Worm (Caenorhabditis elegans) whole organism, L3 larva: ENCODE measurements around the gene srlf-36.

Source experiments
- R02D3.7 ChIP-seq: fragments of 150-350 bp; optimal IDR thresholded peaks from 2 replicates; lab custom pipeline; 2014; ENCODE audit warnings: missing biosample characterization, missing genetic modification characterization
- ZK546.5 ChIP-seq: sonication (generic microtip); optimal IDR thresholded peaks from 2 replicates; lab custom pipeline; 2017; ENCODE audit warnings: missing biosample characterization, missing genetic modification characterization
- aly-2 ChIP-seq: fragments of 150-350 bp; optimal IDR thresholded peaks from 2 replicates; lab custom pipeline; 2014; ENCODE audit warnings: missing biosample characterization, missing genetic modification characterization
- ama-1 ChIP-seq: fragments of 150-350 bp; optimal IDR thresholded peaks from 2 replicates; lab custom pipeline; 2018
- ceh-16 ChIP-seq: sonication (generic microtip); optimal IDR thresholded peaks from 2 replicates; lab custom pipeline; 2017; ENCODE audit warnings: missing biosample characterization, missing genetic modification characterization
- ceh-82 ChIP-seq: fragments of 150-350 bp; optimal IDR thresholded peaks from 2 replicates; lab custom pipeline; 2014; ENCODE audit warnings: missing biosample characterization, missing genetic modification characterization
- ceh-9 ChIP-seq: sonication (generic microtip); optimal IDR thresholded peaks from 2 replicates; lab custom pipeline; 2018; ENCODE audit warnings: missing biosample characterization, missing genetic modification characterization
- egl-27 ChIP-seq: sonication (generic microtip); optimal IDR thresholded peaks from 4 replicates; lab custom pipeline; 2017; ENCODE audit warnings: missing biosample characterization, missing genetic modification reagents, missing genetic modification characterization
- egl-5 ChIP-seq: fragments of 150-350 bp; optimal IDR thresholded peaks from 2 replicates; lab custom pipeline; 2017; ENCODE audit warnings: missing biosample characterization, missing genetic modification reagents, missing genetic modification characterization, inconsistent platforms
- elt-1 ChIP-seq: fragments of 150-350 bp; optimal IDR thresholded peaks from 2 replicates; lab custom pipeline; 2014; ENCODE audit warnings: missing biosample characterization, missing genetic modification characterization
- elt-2 ChIP-seq: sonication (generic microtip); optimal IDR thresholded peaks from 2 replicates; lab custom pipeline; 2016; ENCODE audit warnings: missing genetic modification reagents, mild to moderate bottlenecking, missing genetic modification characterization, missing compliant biosample characterization
- elt-3 ChIP-seq, 3 experiments: fragments of 150-350 bp in 1 of 3; sonication (generic microtip) in 2 of 3; optimal IDR thresholded peaks; 2 replicates in 2 of 3; 4 replicates in 1 of 3; lab custom pipeline; 2014 to 2017; ENCODE audit warnings: missing biosample characterization in 3 of 3, missing genetic modification characterization in 3 of 3
- eor-1 ChIP-seq, 2 experiments: fragments of 150-350 bp; optimal IDR thresholded peaks; 2 replicates each; lab custom pipeline; 2014 to 2018; ENCODE audit warnings: missing biosample characterization in 2 of 2, missing genetic modification characterization in 2 of 2
- fkh-10 ChIP-seq: sonication (generic microtip); optimal IDR thresholded peaks from 2 replicates; lab custom pipeline; 2017; ENCODE audit warnings: missing biosample characterization, missing genetic modification reagents, missing genetic modification characterization
- fkh-2 ChIP-seq: fragments of 150-350 bp; optimal IDR thresholded peaks from 2 replicates; lab custom pipeline; 2014; ENCODE audit warnings: missing biosample characterization, missing genetic modification reagents, missing genetic modification characterization
- hmg-11 ChIP-seq: sonication (generic microtip); optimal IDR thresholded peaks from 2 replicates; lab custom pipeline; 2016; ENCODE audit warnings: missing genetic modification characterization, missing compliant biosample characterization
- jun-1 ChIP-seq: fragments of 150-350 bp; optimal IDR thresholded peaks from 2 replicates; lab custom pipeline; 2014; ENCODE audit warnings: missing biosample characterization, missing genetic modification reagents, missing genetic modification characterization
- lin-15B ChIP-seq: fragments of 150-350 bp; optimal IDR thresholded peaks from 2 replicates; lab custom pipeline; 2014; ENCODE audit warnings: missing biosample characterization, missing genetic modification characterization
- lin-39 ChIP-seq: fragments of 150-350 bp; optimal IDR thresholded peaks from 2 replicates; lab custom pipeline; 2018; ENCODE audit warnings: missing biosample characterization, missing genetic modification reagents, missing genetic modification characterization
- lsy-12 ChIP-seq: sonication (generic microtip); optimal IDR thresholded peaks from 2 replicates; lab custom pipeline; 2016; ENCODE audit warnings: mild to moderate bottlenecking, missing genetic modification characterization, missing compliant biosample characterization
- mdl-1 ChIP-seq: fragments of 150-350 bp; optimal IDR thresholded peaks from 2 replicates; lab custom pipeline; 2014; ENCODE audit warnings: missing biosample characterization, missing genetic modification characterization
- nfya-1 ChIP-seq: sonication (generic microtip); optimal IDR thresholded peaks from 2 replicates; lab custom pipeline; 2017; ENCODE audit warnings: missing genetic modification characterization, mild to moderate bottlenecking, missing compliant biosample characterization, antibody characterized with exemption, moderate library complexity; ENCODE audit not compliant: insufficient read depth
- nhr-11 ChIP-seq: fragments of 150-350 bp; optimal IDR thresholded peaks from 2 replicates; lab custom pipeline; 2014; ENCODE audit warnings: missing biosample characterization, missing genetic modification characterization
- nhr-12 ChIP-seq: fragments of 150-350 bp; optimal IDR thresholded peaks from 2 replicates; lab custom pipeline; 2014; ENCODE audit warnings: missing biosample characterization, missing genetic modification characterization
- nhr-23 ChIP-seq: fragments of 150-350 bp; optimal IDR thresholded peaks from 2 replicates; lab custom pipeline; 2014; ENCODE audit warnings: missing biosample characterization, missing genetic modification reagents, missing genetic modification characterization
- nhr-25 ChIP-seq: sonication (generic microtip); optimal IDR thresholded peaks from 2 replicates; lab custom pipeline; 2017; ENCODE audit warnings: missing biosample characterization, missing genetic modification characterization
- nhr-28 ChIP-seq: fragments of 150-350 bp; optimal IDR thresholded peaks from 2 replicates; lab custom pipeline; 2014; ENCODE audit warnings: missing biosample characterization, missing genetic modification characterization
- nhr-43 ChIP-seq: sonication (generic microtip); optimal IDR thresholded peaks from 2 replicates; lab custom pipeline; 2016; ENCODE audit warnings: mild to moderate bottlenecking, missing genetic modification characterization, missing compliant biosample characterization; ENCODE audit not compliant: poor library complexity, severe bottlenecking
- nhr-67 ChIP-seq: fragments of 150-350 bp; optimal IDR thresholded peaks from 2 replicates; lab custom pipeline; 2014; ENCODE audit warnings: missing biosample characterization, missing genetic modification characterization
- nhr-76 ChIP-seq: fragments of 150-350 bp; sonication (generic microtip); optimal IDR thresholded peaks from 5 replicates; lab custom pipeline; 2014; ENCODE audit warnings: missing biosample characterization, missing genetic modification characterization
- nhr-77 ChIP-seq: fragments of 150-350 bp; optimal IDR thresholded peaks from 2 replicates; lab custom pipeline; 2014; ENCODE audit warnings: missing biosample characterization, missing genetic modification characterization
- pha-4 ChIP-seq: fragments of 150-350 bp; optimal IDR thresholded peaks from 2 replicates; lab custom pipeline; 2014; ENCODE audit warnings: missing biosample characterization, missing genetic modification reagents, missing genetic modification characterization
- pqm-1 ChIP-seq: fragments of 150-350 bp; optimal IDR thresholded peaks from 2 replicates; lab custom pipeline; 2017; ENCODE audit warnings: missing biosample characterization, missing genetic modification characterization, inconsistent platforms
- sea-2 ChIP-seq: fragments of 150-350 bp; sonication (generic microtip); optimal IDR thresholded peaks from 4 replicates; lab custom pipeline; 2014; ENCODE audit warnings: missing biosample characterization, missing genetic modification reagents, missing genetic modification characterization
- skn-1 ChIP-seq: fragments of 150-350 bp; optimal IDR thresholded peaks from 2 replicates; lab custom pipeline; 2014; ENCODE audit warnings: missing biosample characterization, missing genetic modification characterization
- snpc-4 ChIP-seq: fragments of 150-350 bp; optimal IDR thresholded peaks from 2 replicates; lab custom pipeline; 2014; ENCODE audit warnings: missing biosample characterization, missing genetic modification characterization
- tbx-2 ChIP-seq: sonication (generic microtip); optimal IDR thresholded peaks from 2 replicates; lab custom pipeline; 2016; ENCODE audit warnings: mild to moderate bottlenecking, missing genetic modification characterization, missing compliant biosample characterization
- unc-39 ChIP-seq: sonication (generic microtip); optimal IDR thresholded peaks from 4 replicates; lab custom pipeline; 2017; ENCODE audit warnings: missing biosample characterization, missing genetic modification characterization
- unc-62 ChIP-seq: fragments of 150-350 bp; sonication (generic microtip); optimal IDR thresholded peaks from 4 replicates; lab custom pipeline; 2014; ENCODE audit warnings: missing biosample characterization, missing genetic modification reagents, missing genetic modification characterization
- zag-1 ChIP-seq: fragments of 150-350 bp; optimal IDR thresholded peaks from 2 replicates; lab custom pipeline; 2014; ENCODE audit warnings: missing biosample characterization, missing genetic modification characterization
- ztf-4 ChIP-seq: fragments of 150-350 bp; optimal IDR thresholded peaks from 2 replicates; lab custom pipeline; 2014; ENCODE audit warnings: missing biosample characterization, missing genetic modification characterization

The srlf-36 gene

DNA sequence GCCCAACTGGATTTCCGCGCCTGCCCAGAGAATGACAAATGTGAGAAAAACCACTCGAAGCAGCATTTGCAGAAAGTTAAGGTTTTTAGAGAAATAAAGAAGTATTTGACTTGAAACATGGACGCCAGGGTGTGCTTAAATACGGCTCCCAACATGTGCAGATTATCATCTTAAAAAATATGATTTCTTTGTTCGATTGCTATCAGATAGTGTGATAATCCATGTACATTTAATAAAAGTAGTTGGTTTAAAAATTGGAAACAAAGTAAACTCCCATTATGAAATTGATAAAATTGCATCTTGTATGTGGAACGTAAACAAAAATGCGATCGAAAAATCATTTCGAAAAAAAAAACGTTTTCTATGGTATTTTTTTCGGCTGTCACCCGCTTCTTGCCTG is 18.0 kb upstream of the srlf-36 start, which contains the start of gene F48G7.8:
TSS of gene F48G7.8 (minus strand) at position 101 of the 400 bp plus-strand sequence.
- TF ChIP-seq eor-1 (tag; optimal IDR thresholded peaks at IDR 0.05; lab: Kevin White, UChicago) (no peak), nhr-76 (tag; lab: Kevin White, UChicago) (no peak), tbx-2 (tag; lab: Kevin White, UChicago) (no peak), ceh-9 (tag; lab: Kevin White, UChicago) (no peak), fkh-10 (no peak), ceh-82 (tag; lab: Kevin White, UChicago) (no peak), unc-62 (no peak), skn-1 (no peak), elt-1 (no peak), nhr-77 (tag; lab: Kevin White, UChicago) (no peak), jun-1 (tag; lab: Kevin White, UChicago) (no peak)

- TF ChIP-seq nhr-11 (tag; lab: Kevin White, UChicago): no peak
- no peak for TF ChIP-seq nfya-1 (tag; lab: Kevin White, UChicago)
- TF ChIP-seq eor-1 (tag; optimal IDR thresholded peaks at IDR 0.05; lab: Kevin White, UChicago): no peak
- no peak for TF ChIP-seq sea-2 (GFP tag; lab: Kevin White, UChicago)
- no peak for TF ChIP-seq lsy-12 (tag; lab: Kevin White, UChicago)
- TF ChIP-seq pha-4 (tag; lab: Kevin White, UChicago): no peak
- TF ChIP-seq, all 47 proteins: peak for 0
These were observed 16.8 kb upstream of the srlf-36 start, which contains the start of gene F48G7.7 for ce11 chrV:626321-626720. Gene F48G7.7, minus strand, starts transcription at chrV:626421.

DNA sequence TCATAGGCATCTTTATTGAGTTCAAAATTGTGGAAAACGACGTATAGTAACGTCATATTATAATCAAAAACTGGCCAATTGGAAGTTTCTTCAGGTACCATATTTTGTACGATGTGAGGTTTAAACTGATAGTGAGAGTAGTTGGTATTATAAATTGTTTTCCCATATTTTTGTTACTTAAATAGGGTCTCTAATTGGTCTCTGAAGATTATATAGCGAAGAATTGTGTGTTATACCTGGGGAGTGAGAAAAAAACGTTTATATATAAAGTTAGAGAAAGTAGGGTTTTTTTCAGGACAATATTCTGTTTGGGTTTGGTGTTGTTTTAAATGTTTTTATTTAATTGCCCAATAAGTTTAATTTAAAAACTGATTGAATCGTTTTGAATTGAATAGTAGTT is 15.4 kb upstream of the srlf-36 start, which contains the start of gene srt-17:
TSS of gene srt-17 (minus strand) at position 101 of the 400 bp plus-strand sequence.
- no peak for TF ChIP-seq lin-39 (tag; lab: Kevin White, UChicago)
- no peak for TF ChIP-seq unc-62
- no peak for TF ChIP-seq mdl-1
- no peak for TF ChIP-seq nhr-28 (tag; lab: Kevin White, UChicago)
- no peak for TF ChIP-seq ztf-4
- no peak for TF ChIP-seq nhr-25 (tag; lab: Kevin White, UChicago)
- no peak for TF ChIP-seq pqm-1
- no peak for TF ChIP-seq lsy-12 (tag; lab: Kevin White, UChicago)
- no peak for TF ChIP-seq jun-1 (tag; lab: Kevin White, UChicago)
- no peak for TF ChIP-seq nfya-1 (tag; lab: Kevin White, UChicago)
- TF ChIP-seq elt-3 (tag; optimal IDR thresholded peaks at IDR 0.05; lab: Kevin White, UChicago): no peak
- TF ChIP-seq nhr-12 (tag; lab: Kevin White, UChicago): no peak
- no peak for TF ChIP-seq fkh-2
- TF ChIP-seq, all 47 proteins: peak for 0

- TF ChIP-seq pqm-1: peak; percentile 64
- TF ChIP-seq R02D3.7: no peak
- no peak for TF ChIP-seq nhr-77 (tag; lab: Kevin White, UChicago)
- peak; percentile 56 for TF ChIP-seq elt-2 (tag; lab: Kevin White, UChicago)
- peak; percentile 36 for TF ChIP-seq pha-4 (tag; lab: Kevin White, UChicago)
- TF ChIP-seq, all 47 proteins: peak for 3
These were observed 13.3 kb upstream of the srlf-36 start, which contains the start of gene F48G7.5 for ce11 chrV:622902-623301. Gene F48G7.5, minus strand, starts transcription at chrV:622935.

DNA sequence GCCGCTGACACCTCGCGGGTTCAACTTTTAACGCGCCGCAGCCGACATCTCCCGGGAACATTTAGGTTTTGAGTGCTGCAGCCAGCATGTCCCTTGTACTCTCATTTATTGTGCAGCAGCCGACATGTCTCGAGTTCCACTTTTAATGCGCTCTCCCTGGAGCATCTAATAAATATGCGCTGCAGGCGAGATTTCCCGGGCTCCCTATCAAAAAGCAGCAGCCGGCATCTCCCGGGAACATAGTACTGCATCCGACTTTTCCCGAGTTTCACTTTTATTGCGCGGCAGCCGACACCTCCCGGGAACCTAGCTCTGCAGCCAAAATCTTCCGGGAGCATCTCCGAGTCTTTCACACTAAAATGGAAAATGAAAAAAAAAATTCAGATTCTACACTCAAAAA is 11.4 kb upstream of the srlf-36 start:
- TF ChIP-seq elt-2 (tag; lab: Kevin White, UChicago) (no peak), hmg-11 (tag; lab: Kevin White, UChicago) (no peak)

DNA sequence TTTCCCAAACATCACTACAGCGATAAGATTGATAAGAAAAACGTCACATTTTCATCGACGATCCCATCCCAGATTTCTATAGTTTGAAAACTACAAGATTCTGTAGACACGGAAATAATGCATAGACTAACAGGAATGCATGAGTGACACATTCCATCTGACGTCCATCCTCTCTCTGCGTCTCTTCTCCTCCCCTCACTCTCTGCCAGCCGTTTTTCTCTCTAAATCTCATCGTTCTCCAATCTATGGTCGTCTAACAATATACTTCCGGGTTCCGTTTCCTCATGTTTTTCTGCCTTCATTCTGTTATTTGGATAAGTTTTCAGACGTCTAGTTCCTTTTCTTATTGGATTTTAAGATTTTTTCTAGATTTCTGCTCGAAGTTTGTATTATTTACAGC is 9.5 kb upstream of the srlf-36 start, which contains the start of gene F48G7.4:
TSS of gene F48G7.4 (plus strand) at position 400 of the 400 bp plus-strand sequence.
- TF ChIP-seq ama-1: no peak
- no peak for TF ChIP-seq fkh-2
- no peak for TF ChIP-seq sea-2 (GFP tag; lab: Kevin White, UChicago)
- no peak for TF ChIP-seq elt-2 (tag; lab: Kevin White, UChicago)
- no peak for TF ChIP-seq zag-1 (tag; lab: Kevin White, UChicago)
- peak; percentile 4 for TF ChIP-seq nhr-25 (tag; lab: Kevin White, UChicago)
- TF ChIP-seq egl-5 (tag; lab: Kevin White, UChicago): no peak
- no peak for TF ChIP-seq nhr-67
- TF ChIP-seq ceh-16 (tag; lab: Kevin White, UChicago): no peak
- no peak for TF ChIP-seq lsy-12 (tag; lab: Kevin White, UChicago)
- TF ChIP-seq ZK546.5 (tag; lab: Kevin White, UChicago): no peak
- peak; percentile 85 for TF ChIP-seq snpc-4 (tag; lab: Kevin White, UChicago)
- TF ChIP-seq nhr-77 (tag; lab: Kevin White, UChicago): no peak
- TF ChIP-seq fkh-10: no peak
- TF ChIP-seq nfya-1 (tag; lab: Kevin White, UChicago): peak; percentile 70
- no peak for TF ChIP-seq nhr-12 (tag; lab: Kevin White, UChicago)
- no peak for TF ChIP-seq nhr-76 (tag; lab: Kevin White, UChicago)
- TF ChIP-seq lin-15B (tag; lab: Kevin White, UChicago): peak; percentile 66
- TF ChIP-seq ceh-9 (tag; lab: Kevin White, UChicago): no peak
- peak; percentile 51 for TF ChIP-seq egl-27 (tag; lab: Kevin White, UChicago)
- no peak for TF ChIP-seq unc-39 (tag; lab: Kevin White, UChicago)
- no peak for TF ChIP-seq nhr-43 (tag; lab: Kevin White, UChicago)
- peak; percentile 94 for TF ChIP-seq unc-62
- TF ChIP-seq aly-2 (tag; lab: Kevin White, UChicago): no peak
- TF ChIP-seq ceh-82 (tag; lab: Kevin White, UChicago): no peak
- peak; percentile 73 for TF ChIP-seq nhr-23
- no peak for TF ChIP-seq eor-1 (tag; optimal IDR thresholded peaks at IDR 0.05; lab: Kevin White, UChicago)
- peak; percentile 58 for TF ChIP-seq nhr-11 (tag; lab: Kevin White, UChicago)
